Worm (Caenorhabditis elegans): ENCODE results near the gene grl-27.
"Not testable (repeated sequence)": the region's sequence is repeated elsewhere in the genome, so short reads cannot be mapped to it uniquely, and the experiment has no call there.

DNA sequence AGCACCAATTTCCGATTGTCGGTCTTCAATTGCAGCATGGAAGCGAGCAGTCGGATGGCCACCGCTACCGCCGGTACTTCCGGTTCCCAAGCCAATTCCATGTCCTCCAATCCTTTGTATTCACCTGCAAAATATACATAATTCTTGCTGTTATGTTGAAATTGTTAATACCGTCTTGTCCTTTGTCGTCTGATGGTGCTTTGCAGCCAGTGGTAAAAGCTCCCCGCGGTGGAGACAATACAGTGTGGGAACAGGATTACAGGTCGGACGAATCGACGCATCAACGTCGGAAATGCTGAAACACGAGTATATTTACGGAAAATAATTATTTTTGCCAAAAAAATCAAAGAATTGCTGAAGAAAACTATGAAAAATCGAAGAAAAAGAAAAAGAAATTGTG, 11.3 kb downstream of the grl-27 start, which contains the start of gene T24A6.17:
- TF ChIP-seq zag-1, ZK546.5, ceh-16, nhr-11, nhr-28, aly-2, nhr-67, unc-39, lin-15B (tag; optimal IDR thresholded peaks at IDR 0.05): not testable (repeated sequence)
